Worm (Caenorhabditis elegans): ENCODE data around the gene slc-25A18.1.

slc-25A18.1 gene

DNA sequence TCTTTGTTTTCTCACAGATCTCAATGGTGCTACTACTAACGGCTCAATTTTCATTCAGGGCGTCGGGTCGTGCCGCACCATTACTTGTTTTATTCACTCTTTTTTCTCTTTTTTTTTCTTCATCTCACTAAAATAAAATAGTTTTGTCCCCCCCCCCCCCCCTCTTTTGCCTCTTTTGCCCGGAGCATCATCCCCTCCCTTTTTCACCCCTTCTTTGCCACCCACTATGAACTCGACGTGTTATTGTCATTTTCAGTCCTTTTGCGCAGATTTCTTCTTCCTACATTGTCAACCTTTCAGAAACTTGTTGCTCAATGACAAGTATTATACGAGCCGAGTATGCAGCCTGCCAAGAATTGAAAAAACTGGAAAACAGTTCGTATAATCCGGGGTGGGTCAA is 22.3 kb upstream of the slc-25A18.1 start, which contains the start of gene seb-3:
seb-3 (plus strand) TSS at position 301 of the 400 bp plus-strand sequence.
- no peak for TF ChIP-seq unc-62 (GFP tag; optimal IDR thresholded peaks at IDR 0.05)

ce11 chrX:15016102-15016501 is 12.4 kb upstream of the slc-25A18.1 start:
- TF ChIP-seq unc-62 (GFP tag; optimal IDR thresholded peaks at IDR 0.05) = no peak

- TF ChIP-seq unc-62 (GFP tag; optimal IDR thresholded peaks at IDR 0.05) = no peak
Observed at ce11 chrX:15013941-15014453, 10.3 kb upstream of the slc-25A18.1 start.

DNA sequence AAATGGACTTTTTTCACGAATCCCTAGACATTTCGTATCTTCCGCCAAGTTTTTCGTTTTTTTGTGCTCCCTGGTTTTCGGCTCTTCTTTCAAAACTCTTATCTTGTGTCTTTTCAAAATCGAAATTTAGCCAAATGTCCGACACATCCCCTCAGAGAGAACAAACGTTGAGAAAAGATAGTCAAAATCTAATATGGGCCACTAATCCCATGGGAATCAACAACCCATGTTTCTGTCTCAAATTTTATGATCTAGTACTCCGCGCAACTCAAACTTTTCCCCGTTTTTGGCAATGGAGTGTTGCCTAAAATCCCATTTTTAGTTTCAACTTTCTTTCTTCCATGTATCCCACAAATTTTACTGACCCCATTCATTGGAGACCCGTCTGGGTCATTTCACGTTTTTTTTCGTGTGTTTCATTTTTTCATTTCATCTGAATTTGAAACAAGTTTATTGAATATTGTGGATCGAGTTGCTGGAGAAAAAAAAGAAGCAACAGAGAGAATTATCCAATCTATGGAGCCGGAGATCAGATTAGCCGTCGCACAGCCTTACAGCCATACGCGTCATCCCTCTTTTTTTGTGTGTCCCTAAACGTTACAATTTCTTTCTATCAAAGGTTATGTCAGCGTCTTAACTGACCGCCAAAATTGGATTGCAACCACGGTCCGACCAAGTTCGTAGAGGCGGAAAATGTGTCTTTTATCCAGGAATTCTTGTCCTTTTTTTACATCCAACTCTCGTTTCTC is 8.0 kb upstream of the slc-25A18.1 start:
- no peak for TF ChIP-seq unc-62 (GFP tag; optimal IDR thresholded peaks at IDR 0.05)

- no peak for TF ChIP-seq unc-62 (GFP tag; optimal IDR thresholded peaks at IDR 0.05)
Observed at ce11 chrX:15010941-15011340, 7.2 kb upstream of the slc-25A18.1 start.

- no peak for TF ChIP-seq unc-62 (GFP tag; optimal IDR thresholded peaks at IDR 0.05)
Observed at ce11 chrX:15008697-15009096, 5.0 kb upstream of the slc-25A18.1 start.

- no peak for TF ChIP-seq unc-62 (GFP tag; optimal IDR thresholded peaks at IDR 0.05)
Observed at ce11 chrX:15006847-15007358, 3.2 kb upstream of the slc-25A18.1 start, which contains the start of gene ergi-2. ergi-2 (minus strand) TSS chrX:15007308.

ce11 chrX:14999101-14999500 is 4.6 kb downstream of the slc-25A18.1 start, which contains the start of gene cutl-3:
cutl-3 (minus strand) TSS chrX:14999201.
- TF ChIP-seq unc-62 (GFP tag; optimal IDR thresholded peaks at IDR 0.05) = no peak

- TF ChIP-seq unc-62 (GFP tag; optimal IDR thresholded peaks at IDR 0.05) = no peak
Observed at ce11 chrX:14993744-14994143, 10.0 kb downstream of the slc-25A18.1 start.

- no peak for TF ChIP-seq unc-62 (GFP tag; optimal IDR thresholded peaks at IDR 0.05)
Observed at ce11 chrX:14991280-14991679, 12.5 kb downstream of the slc-25A18.1 start, which contains the start of gene iglr-1. iglr-1 (minus strand) TSS chrX:14991380.

ce11 chrX:14988160-14988559 is 15.6 kb downstream of the slc-25A18.1 start:
- TF ChIP-seq unc-62 (GFP tag; optimal IDR thresholded peaks at IDR 0.05) = no peak

DNA sequence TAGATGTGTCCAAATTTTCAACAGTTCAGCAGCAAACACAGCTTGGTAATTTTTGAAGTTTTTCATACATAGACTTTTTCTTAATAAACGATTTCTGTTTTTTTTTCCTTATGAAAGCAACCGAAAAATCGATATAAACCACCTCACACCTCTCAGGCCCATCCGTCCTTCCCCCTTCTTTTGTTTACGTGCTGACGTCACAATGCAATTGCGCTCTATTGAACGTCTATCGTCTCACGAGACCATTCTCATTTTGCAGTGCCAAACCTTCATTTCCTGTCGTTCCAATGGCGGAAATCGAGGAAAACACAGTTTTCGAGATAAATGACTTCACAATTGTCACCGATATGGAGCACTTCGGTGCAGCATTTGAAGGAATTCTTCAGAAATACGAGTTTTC is 20.5 kb downstream of the slc-25A18.1 start, which contains the start of gene rbg-1:
rbg-1 (plus strand) TSS at position 260 of the 400 bp plus-strand sequence.
- no peak for TF ChIP-seq unc-62 (GFP tag; optimal IDR thresholded peaks at IDR 0.05)

ce11 chrX:14982525-14982924 is 21.2 kb downstream of the slc-25A18.1 start, which contains the start of gene plp-2:
plp-2 (minus strand) TSS chrX:14982804.
- no peak for TF ChIP-seq unc-62 (GFP tag; optimal IDR thresholded peaks at IDR 0.05)

DNA sequence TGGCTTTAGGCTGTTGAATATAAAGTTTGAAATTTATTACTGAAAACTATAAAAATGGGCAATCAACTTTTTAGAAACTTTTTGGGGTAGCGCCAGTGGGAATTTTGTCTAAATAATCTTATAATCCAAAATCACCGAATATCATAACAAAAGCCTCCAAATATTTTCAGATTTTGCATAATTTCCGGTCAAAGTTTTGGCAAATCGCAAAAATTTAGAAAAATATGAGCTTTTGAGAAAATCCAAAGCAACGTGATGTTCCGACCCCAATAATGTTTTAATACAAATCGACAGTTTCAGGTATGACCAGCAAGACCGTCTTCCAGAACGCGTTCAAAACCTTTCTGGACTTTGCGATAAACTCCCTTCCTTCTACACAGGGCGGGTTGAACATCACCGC is 24.4 kb downstream of the slc-25A18.1 start, which contains the start of gene emre-1:
emre-1 (plus strand) TSS at position 301 of the 400 bp plus-strand sequence.
- TF ChIP-seq unc-62 (GFP tag; optimal IDR thresholded peaks at IDR 0.05) = no peak

ce11 chrX:14978756-14979155 is 25.0 kb downstream of the slc-25A18.1 start:
- TF ChIP-seq unc-62 (GFP tag; optimal IDR thresholded peaks at IDR 0.05) = no peak

DNA sequence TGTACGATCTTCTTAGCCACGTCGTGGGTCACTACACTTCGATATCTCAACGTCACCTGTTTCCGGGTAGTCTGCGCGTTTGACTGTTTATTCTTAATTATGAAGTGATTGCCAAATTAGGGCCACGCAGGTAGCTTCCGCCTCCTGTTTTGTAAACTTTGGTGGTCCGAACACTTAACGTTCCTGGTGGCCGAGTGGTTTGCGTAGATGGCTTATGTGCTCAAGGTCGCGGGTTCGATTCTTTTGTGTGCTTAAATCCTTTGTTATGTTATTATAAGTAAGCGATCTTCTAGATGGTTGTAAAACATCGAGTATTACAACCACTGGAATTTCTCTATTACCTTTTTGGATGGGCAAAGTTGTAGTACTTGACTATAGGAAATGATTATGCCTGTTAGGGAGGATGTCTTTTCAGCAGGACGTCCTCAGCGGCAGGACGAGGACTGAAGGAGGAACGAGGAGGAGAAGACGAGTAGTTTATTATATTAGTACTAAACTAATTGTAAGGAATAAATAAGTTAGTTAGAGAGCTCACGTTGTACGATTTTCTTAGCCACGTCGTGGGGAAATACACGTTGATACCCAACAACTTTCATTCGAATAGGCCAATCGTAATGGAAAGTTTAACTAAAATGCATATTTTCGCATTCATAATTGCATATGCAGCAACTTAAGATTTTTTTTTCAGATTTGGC is 26.8 kb downstream of the slc-25A18.1 start:
- TF ChIP-seq unc-62 (GFP tag; optimal IDR thresholded peaks at IDR 0.05) = no peak

Measured in whole organism, dauer.